Worm (Caenorhabditis elegans): ENCODE results near the gene C18A3.11.
A peak's percentile ranks its signal among the peaks of the same experiment; 100 is the strongest.

Gene C18A3.11

DNA sequence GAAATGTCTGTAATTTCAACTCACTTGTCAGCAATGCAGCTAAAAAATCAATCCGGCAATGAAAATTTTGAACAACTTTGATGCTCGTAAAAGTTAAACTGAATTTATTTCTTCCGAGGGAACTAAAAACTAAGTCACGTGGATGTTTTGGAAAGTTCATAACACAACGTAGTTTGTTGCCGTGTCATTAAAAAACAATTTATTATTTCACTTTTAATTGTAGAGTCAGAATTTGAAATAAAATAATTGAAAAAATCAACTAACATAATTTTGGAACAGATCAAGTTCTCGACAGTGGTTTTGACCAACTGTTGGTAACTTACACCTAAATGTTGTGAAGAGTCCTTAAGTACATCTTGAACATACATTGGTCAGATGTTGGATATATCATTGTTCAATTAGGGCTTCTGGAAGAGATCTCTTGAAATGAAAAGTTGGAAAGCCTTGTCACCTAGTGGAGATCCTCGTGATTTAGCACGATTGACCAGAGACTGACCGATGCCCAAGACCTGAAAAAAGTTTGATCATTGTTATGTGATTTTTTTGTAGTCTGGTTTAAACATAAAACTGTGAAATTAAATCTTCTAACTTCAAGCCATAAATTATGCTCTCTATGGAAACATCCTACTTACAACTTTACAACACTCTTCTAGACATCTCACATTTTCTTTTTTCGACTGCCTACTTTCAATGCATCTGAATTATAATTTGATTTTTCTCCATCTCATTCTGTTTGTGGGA is at the start of gene C18A3.11, which contains the start of gene C18A3.7:
Gene C18A3.11 (plus strand): TSS at position 691 of the 741 bp plus-strand sequence.
Gene C18A3.7 (minus strand): TSS at position 101 of the 741 bp plus-strand sequence.
- TF ChIP-seq B0035.1 (tag; optimal IDR thresholded peaks at IDR 0.05) (no peak), tlf-1 (GFP tag; optimal IDR thresholded peaks at IDR 0.05) (no peak), ztf-22 (GFP tag; optimal IDR thresholded peaks at IDR 0.05) (no peak), lin-26 (GFP tag; IDR thresholded peaks at IDR 0.05) (no peak), T26A5.8 (tag; optimal IDR thresholded peaks at IDR 0.05) (no peak), ZK185.1 (tag; optimal IDR thresholded peaks at IDR 0.05; ENCODE audit: poor library complexity, severe bottlenecking) (no peak), ceh-100 (GFP tag; IDR thresholded peaks at IDR 0.05) (no peak), him-1 (tag; optimal IDR thresholded peaks at IDR 0.05) (no peak), unc-130 (GFP tag; optimal IDR thresholded peaks at IDR 0.05) (no peak), attf-3 (GFP tag; conservative IDR thresholded peaks at IDR 0.05) (no peak), unc-62 (GFP tag; optimal IDR thresholded peaks at IDR 0.05) (no peak)

DNA sequence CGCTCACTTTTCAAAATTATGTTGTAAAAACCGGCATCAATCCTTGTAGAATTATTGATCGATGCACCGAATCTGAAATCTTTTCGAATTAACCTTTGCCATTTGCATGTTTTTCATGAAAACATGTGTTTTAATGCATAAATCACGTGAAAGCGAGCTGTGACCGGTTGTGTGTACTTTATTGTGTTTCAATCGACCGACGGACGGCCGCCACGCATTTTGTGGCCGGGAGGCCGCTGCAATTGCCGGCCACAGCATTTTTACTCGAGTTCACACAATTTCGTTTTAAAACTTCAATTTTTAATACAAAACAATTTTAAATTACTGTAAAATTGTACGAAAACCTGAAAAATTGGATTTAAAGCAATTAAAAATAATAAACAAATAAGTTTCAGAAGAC is 41.9 kb upstream of the C18A3.11 start, which contains the start of gene C25H3.11:
Gene C25H3.11 (minus strand): TSS at position 82 of the 400 bp plus-strand sequence.
- peak; percentile 71 for TF ChIP-seq dox-1 (GFP tag; IDR thresholded peaks at IDR 0.05)
- TF ChIP-seq aptf-2 (GFP tag; conservative IDR thresholded peaks at IDR 0.05): 0 out of 2 replicates have a peak, but pooled peaks have one; percentile 28
- TF ChIP-seq snpc-4 (GFP tag; optimal IDR thresholded peaks at IDR 0.05): no peak
- peak in 3 of 4 experiments; percentile 10 to 46 (median 33) for TF ChIP-seq snpc-4 (tag; optimal IDR thresholded peaks at IDR 0.05)
- TF ChIP-seq tlf-1 (GFP tag; optimal IDR thresholded peaks at IDR 0.05): peak; percentile 21
- no peak for TF ChIP-seq F49E8.2 (tag; optimal IDR thresholded peaks at IDR 0.05; ENCODE audit: insufficient read depth)
- TF ChIP-seq nfyb-1 (GFP tag; IDR thresholded peaks at IDR 0.05): 0 out of 2 replicates have a peak, but pooled peaks have one; percentile 37
- TF ChIP-seq madf-10 (tag; optimal IDR thresholded peaks at IDR 0.05): peak; percentile 10
- no peak; the same call in 1 of the 2 replicates for TF ChIP-seq cebp-1 (GFP tag; IDR thresholded peaks at IDR 0.05)
- TF ChIP-seq cebp-1 (tag; optimal IDR thresholded peaks at IDR 0.05): peak; percentile 63
- TF ChIP-seq hmg-1.2 (GFP tag; IDR thresholded peaks at IDR 0.05): 0 out of 2 replicates have a peak, but pooled peaks have one; percentile 19
- peak; percentile 31 for TF ChIP-seq repo-1 (tag; optimal IDR thresholded peaks at IDR 0.05)
- no peak for TF ChIP-seq die-1 (tag; optimal IDR thresholded peaks at IDR 0.05)
- TF ChIP-seq ceh-58 (GFP tag; IDR thresholded peaks at IDR 0.05): no peak
- TF ChIP-seq pbrm-1 (GFP tag; IDR thresholded peaks at IDR 0.05): peak; percentile 7; the same call in 1 of the 2 replicates
- TF ChIP-seq nhr-80 (tag; optimal IDR thresholded peaks at IDR 0.05): peak; percentile 61
- TF ChIP-seq ztf-6 (GFP tag; IDR thresholded peaks at IDR 0.05): no peak
- TF ChIP-seq lin-35 (GFP tag; optimal IDR thresholded peaks at IDR 0.05): peak in 1 of 3 experiments; percentile 2
- peak; percentile 20 for TF ChIP-seq K12H6.12 (tag; optimal IDR thresholded peaks at IDR 0.05)
- TF ChIP-seq attf-5 (GFP tag; optimal IDR thresholded peaks at IDR 0.05): peak; percentile 79
- TF ChIP-seq Y53G8AR.9 (GFP tag; conservative IDR thresholded peaks at IDR 0.05): peak; percentile 29; the same call in 1 of the 2 replicates
- TF ChIP-seq madf-6 (GFP tag; IDR thresholded peaks at IDR 0.05): peak; percentile 12; the same call in 1 of the 2 replicates
- TF ChIP-seq Y56A3A.18 (GFP tag; IDR thresholded peaks at IDR 0.05): 0 out of 2 replicates have a peak, but pooled peaks have one; percentile 53
- peak; percentile 41 for TF ChIP-seq tbp1 (GFP tag; optimal IDR thresholded peaks at IDR 0.05)
- TF ChIP-seq athp-1 (tag; optimal IDR thresholded peaks at IDR 0.05): peak; percentile 17
- TF ChIP-seq lin-40 (tag; optimal IDR thresholded peaks at IDR 0.05): peak; percentile 6
- TF ChIP-seq D2030.7 (GFP tag; IDR thresholded peaks at IDR 0.05): 0 out of 2 replicates have a peak, but pooled peaks have one; percentile 21
- no peak for TF ChIP-seq hsf-1 (GFP tag; IDR thresholded peaks at IDR 0.05)
- peak; percentile 31 for TF ChIP-seq B0336.3 (GFP tag; IDR thresholded peaks at IDR 0.05)
- no peak for TF ChIP-seq sptf-2 (GFP tag; optimal IDR thresholded peaks at IDR 0.05)
- TF ChIP-seq lsl-1 (GFP tag; optimal IDR thresholded peaks at IDR 0.05): no peak
- TF ChIP-seq ztf-18 (tag; optimal IDR thresholded peaks at IDR 0.05): peak; percentile 15
